Worm (Caenorhabditis elegans) whole organism, L4/young adult: ENCODE data around the gene K04A8.20.

ENCODE experiments used
- W03F9.2 ChIP-seq: fragments of 150-350 bp; optimal IDR thresholded peaks from 2 replicates; lab custom pipeline; 2014; ENCODE audit warnings: missing biosample characterization, missing genetic modification characterization
- dao-5 ChIP-seq: sonication (generic microtip); optimal IDR thresholded peaks from 2 replicates; lab custom pipeline; 2016; ENCODE audit warnings: missing genotype, missing genetic modification characterization, moderate library complexity, missing compliant biosample characterization
- him-1 ChIP-seq: sonication (generic microtip); optimal IDR thresholded peaks from 2 replicates; lab custom pipeline; 2016; ENCODE audit warnings: missing genotype, missing genetic modification reagents, missing genetic modification characterization, missing compliant biosample characterization

Gene K04A8.20

ce11 chrV:6515344-6515743 lies 33.9 kb upstream of the K04A8.20 start:
- TF ChIP-seq dao-5 (tag; lab: Kevin White, UChicago) (no peak), him-1 (tag; lab: Kevin White, UChicago) (no peak), W03F9.2 (tag; lab: Kevin White, UChicago) (no peak)

ce11 chrV:6516491-6517304 lies 32.5 kb upstream of the K04A8.20 start, which contains the start of gene mdh-1:
Gene mdh-1 (minus strand): TSS chrV:6516526.
- TF ChIP-seq dao-5 (tag; lab: Kevin White, UChicago) = no peak
- no peak for TF ChIP-seq him-1 (tag; lab: Kevin White, UChicago)
- TF ChIP-seq W03F9.2 (tag; lab: Kevin White, UChicago) = no peak

- no peak for TF ChIP-seq dao-5 (tag; lab: Kevin White, UChicago)
- TF ChIP-seq him-1 (tag; lab: Kevin White, UChicago) = no peak
- TF ChIP-seq W03F9.2 (tag; lab: Kevin White, UChicago) = no peak
Observed at ce11 chrV:6517305-6518224, 31.7 kb upstream of the K04A8.20 start.

ce11 chrV:6518225-6518396 lies 31.1 kb upstream of the K04A8.20 start, which contains the start of gene F46E10.3:
Gene F46E10.3 (plus strand): TSS chrV:6518297.
- TF ChIP-seq him-1 (tag; lab: Kevin White, UChicago) = no peak
- TF ChIP-seq W03F9.2 (tag; lab: Kevin White, UChicago) = no peak
- no peak for TF ChIP-seq dao-5 (tag; lab: Kevin White, UChicago)

ce11 chrV:6520385-6521080 lies 28.7 kb upstream of the K04A8.20 start, which contains the start of the genes F46E10.2 and F46E10.18:
Gene F46E10.2 (plus strand): TSS chrV:6520435.
Gene F46E10.18 (plus strand): TSS chrV:6521030.
- no peak for TF ChIP-seq dao-5 (tag; lab: Kevin White, UChicago)
- TF ChIP-seq him-1 (tag; lab: Kevin White, UChicago) = no peak
- TF ChIP-seq W03F9.2 (tag; lab: Kevin White, UChicago) = no peak

ce11 chrV:6522879-6523497 lies 26.3 kb upstream of the K04A8.20 start:
- TF ChIP-seq dao-5 (tag; lab: Kevin White, UChicago) (no peak), W03F9.2 (tag; lab: Kevin White, UChicago) (no peak), him-1 (tag; lab: Kevin White, UChicago) (no peak)

- no peak for TF ChIP-seq W03F9.2 (tag; lab: Kevin White, UChicago)
Observed at ce11 chrV:6524757-6525156, 24.5 kb upstream of the K04A8.20 start, which contains the start of gene acs-1. Gene acs-1 (plus strand): TSS chrV:6524989.

- no peak for TF ChIP-seq W03F9.2 (tag; lab: Kevin White, UChicago)
- no peak for TF ChIP-seq him-1 (tag; lab: Kevin White, UChicago)
- TF ChIP-seq dao-5 (tag; lab: Kevin White, UChicago) = no peak
Observed at ce11 chrV:6533030-6533429, 16.2 kb upstream of the K04A8.20 start, which contains the start of gene hpo-26. Gene hpo-26 (minus strand): TSS chrV:6533060.

ce11 chrV:6538323-6538722 lies 10.9 kb upstream of the K04A8.20 start:
- TF ChIP-seq W03F9.2 (tag; lab: Kevin White, UChicago) (no peak), him-1 (tag; lab: Kevin White, UChicago) (no peak), dao-5 (tag; lab: Kevin White, UChicago) (no peak)

ce11 chrV:6541875-6542274 lies 7.4 kb upstream of the K04A8.20 start:
- TF ChIP-seq him-1 (tag; lab: Kevin White, UChicago) (no peak), W03F9.2 (tag; lab: Kevin White, UChicago) (no peak), dao-5 (tag; lab: Kevin White, UChicago) (no peak)

ce11 chrV:6544999-6545398 lies 4.2 kb upstream of the K04A8.20 start:
- TF ChIP-seq dao-5 (tag; lab: Kevin White, UChicago) (no peak), him-1 (tag; lab: Kevin White, UChicago) (no peak), W03F9.2 (tag; lab: Kevin White, UChicago) (no peak)

ce11 chrV:6546450-6547171 lies 2.6 kb upstream of the K04A8.20 start, which contains the start of gene dre-1:
Gene dre-1 (minus strand): TSS chrV:6546500.
- TF ChIP-seq dao-5 (tag; lab: Kevin White, UChicago) = no peak
- TF ChIP-seq W03F9.2 (tag; lab: Kevin White, UChicago) = no peak
- no peak for TF ChIP-seq him-1 (tag; lab: Kevin White, UChicago)
